Worm (Caenorhabditis elegans) whole organism, early embryonic: ENCODE data around the gene rps-3.

ENCODE experiments used
- B0310.2 ChIP-seq: sonication (generic microtip); optimal IDR thresholded peaks from 2 replicates; lab custom pipeline; 2016; ENCODE audit warnings: mild to moderate bottlenecking, missing genetic modification characterization, missing compliant biosample characterization
- ama-1 ChIP-seq: fragments of 150-350 bp; optimal IDR thresholded peaks from 2 replicates; lab custom pipeline; 2014
- ceh-13 ChIP-seq: fragments of 200-800 bp; sonication (Bioruptor generic); optimal IDR thresholded peaks from 2 replicates; lab custom pipeline; 2018; ENCODE audit warnings: mild to moderate bottlenecking, missing genetic modification characterization, missing compliant biosample characterization
- ceh-36 ChIP-seq: sonication (generic microtip); optimal IDR thresholded peaks from 2 replicates; lab custom pipeline; 2016; ENCODE audit warnings: missing genetic modification characterization, inconsistent platforms, missing compliant biosample characterization
- flt-1 ChIP-seq: fragments of 200-800 bp; sonication (Bioruptor generic); IDR thresholded peaks from 2 replicates; pipeline ENCODE4 v1.3.6; 2022; ENCODE audit warnings: missing genetic modification characterization, missing compliant biosample characterization
- scrt-1 ChIP-seq: fragments of 200-800 bp; sonication (Bioruptor generic); IDR thresholded peaks from 2 replicates; pipeline ENCODE4 v1.3.6; 2022; ENCODE audit warnings: missing genetic modification characterization, missing compliant biosample characterization
- tbx-11 ChIP-seq: fragments of 200-800 bp; sonication (Bioruptor generic); IDR thresholded peaks from 2 replicates; pipeline ENCODE4 v1.3.6; 2022; ENCODE audit warnings: missing genetic modification characterization, missing compliant biosample characterization
- tbx-37 ChIP-seq: fragments of 200-800 bp; sonication (Bioruptor generic); conservative IDR thresholded peaks from 2 replicates; pipeline ENCODE4 v1.3.6; 2022; ENCODE audit warnings: missing genetic modification reagents, missing genetic modification characterization, missing compliant biosample characterization
- tra-4 ChIP-seq: sonication (generic microtip); optimal IDR thresholded peaks from 2 replicates; lab custom pipeline; 2017; ENCODE audit warnings: missing genetic modification characterization, missing compliant biosample characterization

- TF ChIP-seq B0310.2 (tag; lab: Kevin White, UChicago) (no peak), ceh-13 (GFP tag; lab: Kevin White, UChicago) (no peak), ama-1 (lab: Kevin White, UChicago) (no peak), flt-1 (GFP tag; lab: Robert Waterston, UW) (no peak), tra-4 (tag; lab: Kevin White, UChicago) (no peak), tbx-37 (GFP tag; lab: Robert Waterston, UW) (no peak), scrt-1 (GFP tag; lab: Robert Waterston, UW) (no peak), ceh-36 (tag; lab: Kevin White, UChicago) (no peak), tbx-11 (GFP tag; lab: Robert Waterston, UW) (no peak)
Observed at ce11 chrIII:6213915-6214314, 7.3 kb downstream of the rps-3 start, which contains the start of gene C23G10.10.
